Worm (Caenorhabditis elegans) whole organism, early embryonic: ENCODE measurements around the gene cest-2.3.

ENCODE experiments used
- B0310.2 ChIP-seq: sonication (generic microtip); optimal IDR thresholded peaks from 2 replicates; lab custom pipeline; 2016; ENCODE audit warnings: mild to moderate bottlenecking, missing genetic modification characterization, missing compliant biosample characterization
- F13C5.2 ChIP-seq: sonication (generic microtip); optimal IDR thresholded peaks from 2 replicates; lab custom pipeline; 2017; ENCODE audit warnings: mild to moderate bottlenecking, missing genetic modification characterization, inconsistent platforms, missing compliant biosample characterization
- aly-1 ChIP-seq: sonication (generic microtip); optimal IDR thresholded peaks from 2 replicates; lab custom pipeline; 2016; ENCODE audit warnings: missing genetic modification characterization, missing compliant biosample characterization
- ama-1 ChIP-seq: fragments of 150-350 bp; optimal IDR thresholded peaks from 2 replicates; lab custom pipeline; 2014
- ceh-13 ChIP-seq: fragments of 200-800 bp; sonication (Bioruptor generic); optimal IDR thresholded peaks from 2 replicates; lab custom pipeline; 2018; ENCODE audit warnings: mild to moderate bottlenecking, missing genetic modification characterization, missing compliant biosample characterization
- ceh-36 ChIP-seq: sonication (generic microtip); optimal IDR thresholded peaks from 2 replicates; lab custom pipeline; 2016; ENCODE audit warnings: missing genetic modification characterization, inconsistent platforms, missing compliant biosample characterization
- ets-7 ChIP-seq: sonication (generic microtip); optimal IDR thresholded peaks from 2 replicates; lab custom pipeline; 2016; ENCODE audit warnings: missing genotype, missing genetic modification characterization, missing compliant biosample characterization
- flt-1 ChIP-seq: fragments of 200-800 bp; sonication (Bioruptor generic); IDR thresholded peaks from 2 replicates; pipeline ENCODE4 v1.3.6; 2022; ENCODE audit warnings: missing genetic modification characterization, missing compliant biosample characterization
- hmbx-1 ChIP-seq: sonication (generic microtip); optimal IDR thresholded peaks from 2 replicates; lab custom pipeline; 2016; ENCODE audit warnings: mild to moderate bottlenecking, missing genetic modification characterization, missing compliant biosample characterization
- hmg-4 ChIP-seq: fragments of 200-800 bp; sonication (Bioruptor generic); optimal IDR thresholded peaks from 2 replicates; lab custom pipeline; 2018; ENCODE audit warnings: mild to moderate bottlenecking, missing genetic modification characterization, missing compliant biosample characterization
- hnd-1 ChIP-seq: sonication (generic microtip); optimal IDR thresholded peaks from 2 replicates; lab custom pipeline; 2016; ENCODE audit warnings: missing genetic modification characterization, missing compliant biosample characterization
- pes-1 ChIP-seq: fragments of 200-800 bp; sonication (Bioruptor generic); IDR thresholded peaks from 2 replicates; pipeline ENCODE4 v1.3.6; 2022; ENCODE audit warnings: missing genetic modification reagents, missing genetic modification characterization, missing compliant biosample characterization
- scrt-1 ChIP-seq: fragments of 200-800 bp; sonication (Bioruptor generic); IDR thresholded peaks from 2 replicates; pipeline ENCODE4 v1.3.6; 2022; ENCODE audit warnings: missing genetic modification characterization, missing compliant biosample characterization
- sea-1 ChIP-seq: fragments of 200-800 bp; sonication (Bioruptor generic); conservative IDR thresholded peaks from 2 replicates; pipeline ENCODE4 v1.3.6; 2022; ENCODE audit warnings: missing genetic modification characterization, missing compliant biosample characterization
- tbx-11 ChIP-seq: fragments of 200-800 bp; sonication (Bioruptor generic); IDR thresholded peaks from 2 replicates; pipeline ENCODE4 v1.3.6; 2022; ENCODE audit warnings: missing genetic modification characterization, missing compliant biosample characterization
- tbx-37 ChIP-seq: fragments of 200-800 bp; sonication (Bioruptor generic); conservative IDR thresholded peaks from 2 replicates; pipeline ENCODE4 v1.3.6; 2022; ENCODE audit warnings: missing genetic modification reagents, missing genetic modification characterization, missing compliant biosample characterization
- tra-4 ChIP-seq: sonication (generic microtip); optimal IDR thresholded peaks from 2 replicates; lab custom pipeline; 2017; ENCODE audit warnings: missing genetic modification characterization, missing compliant biosample characterization

cest-2.3 gene

ce11 chrV:14182860-14183259 is at the start of gene cest-2.3:
TSS of gene cest-2.3 (minus strand) at chrV:14182960.
- TF ChIP-seq scrt-1 (GFP tag; lab: Robert Waterston, UW) = no peak
- TF ChIP-seq hmbx-1 (tag; lab: Kevin White, UChicago) = no peak
- TF ChIP-seq pes-1 (GFP tag; lab: Robert Waterston, UW) = no peak
- TF ChIP-seq aly-1 (tag; lab: Kevin White, UChicago) = no peak

- no peak for TF ChIP-seq sea-1 (GFP tag; lab: Robert Waterston, UW)
- TF ChIP-seq flt-1 (GFP tag; lab: Robert Waterston, UW) = no peak
- TF ChIP-seq tbx-37 = no peak
- TF ChIP-seq hmbx-1 (tag; lab: Kevin White, UChicago) = no peak
- no peak for TF ChIP-seq hnd-1 (tag; lab: Kevin White, UChicago)
- TF ChIP-seq ceh-13 (GFP tag; lab: Kevin White, UChicago) = no peak
- TF ChIP-seq tra-4 (tag; lab: Kevin White, UChicago) = no peak
- no peak for TF ChIP-seq hmg-4
- no peak for TF ChIP-seq B0310.2
- TF ChIP-seq ama-1 (lab: Kevin White, UChicago) = no peak
- no peak for TF ChIP-seq F13C5.2 (tag; lab: Kevin White, UChicago)
- no peak for TF ChIP-seq ets-7 (tag; lab: Kevin White, UChicago)
- TF ChIP-seq ceh-36 (tag; lab: Kevin White, UChicago) = no peak
- TF ChIP-seq aly-1 (tag; lab: Kevin White, UChicago) = no peak
- TF ChIP-seq pes-1 (GFP tag; lab: Robert Waterston, UW) = no peak
- TF ChIP-seq tbx-11 = no peak
Observed at ce11 chrV:14231656-14232055, 48.9 kb upstream of the cest-2.3 start.

- no peak for TF ChIP-seq B0310.2
Observed at ce11 chrV:14230788-14231583, 48.2 kb upstream of the cest-2.3 start.

- TF ChIP-seq hmg-4 = no peak
- no peak for TF ChIP-seq flt-1 (GFP tag; lab: Robert Waterston, UW)
- TF ChIP-seq tbx-11 = no peak
- no peak for TF ChIP-seq ceh-13 (GFP tag; lab: Kevin White, UChicago)
- no peak for TF ChIP-seq pes-1 (GFP tag; lab: Robert Waterston, UW)
- TF ChIP-seq scrt-1 (GFP tag; lab: Robert Waterston, UW) = no peak
- TF ChIP-seq ama-1 (lab: Kevin White, UChicago) = no peak
- no peak for TF ChIP-seq hmbx-1 (tag; lab: Kevin White, UChicago)
- TF ChIP-seq tra-4 (tag; lab: Kevin White, UChicago) = no peak
- no peak for TF ChIP-seq B0310.2
- no peak for TF ChIP-seq ets-7 (tag; lab: Kevin White, UChicago)
- no peak for TF ChIP-seq ceh-36 (tag; lab: Kevin White, UChicago)
Observed at ce11 chrV:14226373-14226772, 43.6 kb upstream of the cest-2.3 start, which contains the start of gene nep-21. TSS of gene nep-21 (minus strand) at chrV:14226473.

ce11 chrV:14223141-14223540 is 40.4 kb upstream of the cest-2.3 start:
- TF ChIP-seq scrt-1 (GFP tag; lab: Robert Waterston, UW) (no peak), F13C5.2 (tag; lab: Kevin White, UChicago) (no peak), flt-1 (GFP tag; lab: Robert Waterston, UW) (no peak)

- no peak for TF ChIP-seq B0310.2
- TF ChIP-seq F13C5.2 (tag; lab: Kevin White, UChicago) = no peak
- TF ChIP-seq hmg-4 = no peak
- TF ChIP-seq tbx-37 = no peak
- no peak for TF ChIP-seq scrt-1 (GFP tag; lab: Robert Waterston, UW)
- TF ChIP-seq hmbx-1 (tag; lab: Kevin White, UChicago) = no peak
- no peak for TF ChIP-seq hnd-1 (tag; lab: Kevin White, UChicago)
Observed at ce11 chrV:14215106-14215505, 32.3 kb upstream of the cest-2.3 start, which contains the start of gene T16A9.5. TSS of gene T16A9.5 (minus strand) at chrV:14215206.

ce11 chrV:14212813-14213212 is 30.1 kb upstream of the cest-2.3 start:
- TF ChIP-seq pes-1 (GFP tag; lab: Robert Waterston, UW) (no peak), hmbx-1 (tag; lab: Kevin White, UChicago) (no peak), ceh-13 (GFP tag; lab: Kevin White, UChicago) (no peak), tra-4 (tag; lab: Kevin White, UChicago) (no peak), B0310.2 (no peak), hmg-4 (no peak), flt-1 (GFP tag; lab: Robert Waterston, UW) (no peak), aly-1 (tag; lab: Kevin White, UChicago) (no peak), ama-1 (lab: Kevin White, UChicago) (no peak), hnd-1 (tag; lab: Kevin White, UChicago) (no peak), sea-1 (GFP tag; lab: Robert Waterston, UW) (no peak), ceh-36 (tag; lab: Kevin White, UChicago) (no peak), tbx-11 (no peak), scrt-1 (GFP tag; lab: Robert Waterston, UW) (no peak), tbx-37 (no peak), ets-7 (tag; lab: Kevin White, UChicago) (no peak), F13C5.2 (tag; lab: Kevin White, UChicago) (no peak)

ce11 chrV:14210743-14211142 is 28.0 kb upstream of the cest-2.3 start, which contains the start of gene str-230:
TSS of gene str-230 (minus strand) at chrV:14210843.
- TF ChIP-seq ets-7 (tag; lab: Kevin White, UChicago) = no peak
- no peak for TF ChIP-seq aly-1 (tag; lab: Kevin White, UChicago)
- TF ChIP-seq flt-1 (GFP tag; lab: Robert Waterston, UW) = no peak
- no peak for TF ChIP-seq tbx-11
- no peak for TF ChIP-seq ceh-13 (GFP tag; lab: Kevin White, UChicago)
- no peak for TF ChIP-seq hmbx-1 (tag; lab: Kevin White, UChicago)
- no peak for TF ChIP-seq tbx-37
- no peak for TF ChIP-seq pes-1 (GFP tag; lab: Robert Waterston, UW)
- no peak for TF ChIP-seq B0310.2
- no peak for TF ChIP-seq sea-1 (GFP tag; lab: Robert Waterston, UW)
- TF ChIP-seq ama-1 (lab: Kevin White, UChicago) = no peak
- no peak for TF ChIP-seq scrt-1 (GFP tag; lab: Robert Waterston, UW)
